Fruit fly (Drosophila melanogaster) whole organism, embryonic: ENCODE results near the gene CG14423.
A peak's percentile ranks its signal among the peaks of the same experiment; 100 is the strongest.

Source experiments
- B-H1 ChIP-seq: fragments of 200-800 bp; sonication (Bioruptor generic); IDR thresholded peaks from 3 replicates; pipeline ENCODE4 v1.3.6; 2022; ENCODE audit warnings: missing biosample characterization, missing genetic modification characterization
- B-H2 ChIP-seq: fragments of 200-800 bp; sonication (Bioruptor generic); optimal IDR thresholded peaks from 2 replicates; lab custom pipeline; 2018; ENCODE audit warnings: missing biosample characterization, mild to moderate bottlenecking, missing genetic modification characterization
- CG10565 ChIP-seq: fragments of 200-800 bp; sonication (Bioruptor generic); optimal IDR thresholded peaks from 3 replicates; lab custom pipeline; 2016; ENCODE audit warnings: missing biosample characterization, mild to moderate bottlenecking, missing genetic modification characterization
- CG12391 ChIP-seq: fragments of 200-800 bp; sonication (Bioruptor generic); optimal IDR thresholded peaks from 3 replicates; lab custom pipeline; 2018; ENCODE audit warnings: missing biosample characterization, mild to moderate bottlenecking, missing genetic modification characterization, moderate library complexity
- CG14050 ChIP-seq: fragments of 200-800 bp; sonication (Bioruptor generic); IDR thresholded peaks from 3 replicates; pipeline ENCODE4 v1.3.6; 2022; ENCODE audit warnings: missing biosample characterization, missing genetic modification characterization
- CG15479 ChIP-seq: fragments of 200-800 bp; sonication (Bioruptor generic); optimal IDR thresholded peaks from 3 replicates; lab custom pipeline; 2019; ENCODE audit warnings: missing biosample characterization, mild to moderate bottlenecking, missing genetic modification characterization, moderate library complexity
- CG1603 ChIP-seq: fragments of 200-800 bp; sonication (Bioruptor generic); optimal IDR thresholded peaks from 2 replicates; lab custom pipeline; 2019; ENCODE audit warnings: missing biosample characterization, mild to moderate bottlenecking, missing genetic modification characterization, moderate library complexity
- CG17568 ChIP-seq: fragments of 200-800 bp; sonication (Bioruptor generic); optimal IDR thresholded peaks from 2 replicates; lab custom pipeline; 2018; ENCODE audit warnings: missing biosample characterization, mild to moderate bottlenecking, missing genetic modification characterization, moderate library complexity
- CG18011 ChIP-seq: fragments of 200-800 bp; sonication (Bioruptor generic); optimal IDR thresholded peaks from 2 replicates; lab custom pipeline; 2017; ENCODE audit warnings: missing biosample characterization, missing genetic modification characterization, mild to moderate bottlenecking, moderate library complexity, missing genotype
- CG2202 ChIP-seq: fragments of 200-800 bp; sonication (Bioruptor generic); optimal IDR thresholded peaks from 2 replicates; lab custom pipeline; 2018; ENCODE audit warnings: missing biosample characterization, mild to moderate bottlenecking, missing genetic modification characterization
- CG2875 ChIP-seq: fragments of 200-800 bp; sonication (Bioruptor generic); optimal IDR thresholded peaks from 2 replicates; lab custom pipeline; 2017; ENCODE audit warnings: missing biosample characterization, mild to moderate bottlenecking, missing genetic modification characterization, missing genetic modification reagents
- CG34422 ChIP-seq: fragments of 200-800 bp; sonication (Bioruptor generic); IDR thresholded peaks from 3 replicates; pipeline ENCODE4 v1.3.6; 2022; ENCODE audit warnings: missing biosample characterization, missing genetic modification characterization
- CG4404 ChIP-seq: fragments of 200-800 bp; sonication (Bioruptor generic); IDR thresholded peaks from 2 replicates; pipeline ENCODE4 v1.3.6; 2022; ENCODE audit warnings: missing biosample characterization, missing genetic modification characterization
- CG6813 ChIP-seq: fragments of 200-800 bp; sonication (Bioruptor generic); optimal IDR thresholded peaks from 2 replicates; lab custom pipeline; 2017; ENCODE audit warnings: missing biosample characterization, missing genetic modification characterization, mild to moderate bottlenecking, moderate library complexity, missing genetic modification reagents
- CG6854 ChIP-seq: fragments of 200-800 bp; sonication (Bioruptor generic); optimal IDR thresholded peaks from 3 replicates; lab custom pipeline; 2017; ENCODE audit warnings: missing biosample characterization, mild to moderate bottlenecking, missing genetic modification characterization
- CG7786 ChIP-seq: fragments of 200-800 bp; sonication (Bioruptor generic); optimal IDR thresholded peaks from 2 replicates; lab custom pipeline; 2016; ENCODE audit warnings: missing biosample characterization, missing genetic modification characterization
- CG7928 ChIP-seq: fragments of 200-800 bp; sonication (Bioruptor generic); optimal IDR thresholded peaks from 2 replicates; lab custom pipeline; 2017; ENCODE audit warnings: missing biosample characterization, mild to moderate bottlenecking, missing genetic modification characterization
- CG8290 ChIP-seq, 3 experiments: fragments of 200-800 bp; sonication (Bioruptor generic); optimal IDR thresholded peaks; 2 replicates each; lab custom pipeline; 2016 to 2019; ENCODE audit warnings: missing biosample characterization in 3 of 3, missing genetic modification characterization in 3 of 3, mild to moderate bottlenecking in 2 of 3, moderate library complexity in 1 of 3
- CG8765 ChIP-seq: fragments of 200-800 bp; sonication (Bioruptor generic); IDR thresholded peaks from 2 replicates; pipeline ENCODE4 v1.3.6; 2022; ENCODE audit warnings: missing biosample characterization, missing genetic modification characterization
- CG9876 ChIP-seq: fragments of 200-800 bp; sonication (Bioruptor generic); optimal IDR thresholded peaks from 2 replicates; lab custom pipeline; 2016; ENCODE audit warnings: missing biosample characterization, missing genetic modification characterization
- CrebB ChIP-seq: fragments of 200-800 bp; sonication (Bioruptor generic); optimal IDR thresholded peaks from 3 replicates; lab custom pipeline; 2018; ENCODE audit warnings: missing biosample characterization, mild to moderate bottlenecking, missing genetic modification characterization
- Doc3 ChIP-seq: fragments of 200-800 bp; sonication (Bioruptor generic); IDR thresholded peaks from 3 replicates; pipeline ENCODE4 v1.3.6; 2022; ENCODE audit warnings: missing biosample characterization, missing genetic modification characterization; ENCODE audit not compliant: partially characterized antibody
- E2f2 ChIP-seq: fragments of 200-800 bp; sonication (Bioruptor generic); IDR thresholded peaks from 2 replicates; pipeline ENCODE4 v1.3.6; 2022; ENCODE audit warnings: missing biosample characterization, missing genetic modification characterization
- Gsc ChIP-seq: fragments of 200-800 bp; sonication (Bioruptor generic); IDR thresholded peaks from 2 replicates; pipeline ENCODE4 v1.3.6; 2022; ENCODE audit warnings: missing biosample characterization, missing genetic modification characterization
- HLH54F ChIP-seq: fragments of 200-800 bp; sonication (Bioruptor generic); optimal IDR thresholded peaks from 3 replicates; lab custom pipeline; 2016; ENCODE audit warnings: missing biosample characterization, missing genetic modification characterization
- NFAT ChIP-seq: fragments of 200-800 bp; sonication (Bioruptor generic); IDR thresholded peaks from 2 replicates; pipeline ENCODE4 v1.3.6; 2022; ENCODE audit warnings: missing biosample characterization, missing genetic modification characterization
- Optix ChIP-seq: fragments of 200-800 bp; sonication (Bioruptor generic); IDR thresholded peaks from 3 replicates; pipeline ENCODE4 v1.3.6; 2022; ENCODE audit warnings: missing biosample characterization, missing genetic modification characterization
- Ptx1 ChIP-seq: fragments of 200-800 bp; sonication (Bioruptor generic); IDR thresholded peaks from 2 replicates; pipeline ENCODE4 v1.3.6; 2022; ENCODE audit warnings: missing biosample characterization, missing genetic modification characterization
- Sox102F ChIP-seq: fragments of 200-800 bp; sonication (Bioruptor generic); optimal IDR thresholded peaks from 2 replicates; lab custom pipeline; 2018; ENCODE audit warnings: missing biosample characterization, mild to moderate bottlenecking, missing genetic modification characterization, moderate library complexity
- Taf1 ChIP-seq: fragments of 200-800 bp; sonication (Bioruptor generic); IDR thresholded peaks from 2 replicates; pipeline ENCODE4 v1.3.6; 2022; ENCODE audit warnings: missing biosample characterization, missing genetic modification characterization
- ara ChIP-seq: fragments of 200-800 bp; sonication (Bioruptor generic); IDR thresholded peaks from 2 replicates; pipeline ENCODE4 v1.3.6; 2022; ENCODE audit warnings: missing biosample characterization, missing genetic modification characterization
- br ChIP-seq: fragments of >200 bp; optimal IDR thresholded peaks from 2 replicates; lab custom pipeline; 2017
- bsh ChIP-seq, 2 experiments: fragments of 200-800 bp; sonication (Bioruptor generic); optimal IDR thresholded peaks; 2 replicates each; lab custom pipeline; 2017 to 2018; ENCODE audit warnings: mild to moderate bottlenecking in 2 of 2, missing biosample characterization in 2 of 2, missing genetic modification characterization in 2 of 2, moderate library complexity in 1 of 2
- chm ChIP-seq: fragments of 200-800 bp; sonication (Bioruptor generic); IDR thresholded peaks from 2 replicates; pipeline ENCODE4 v1.3.6; 2022; ENCODE audit warnings: missing biosample characterization, missing genetic modification characterization
- ci ChIP-seq: fragments of 200-800 bp; sonication (Bioruptor generic); IDR thresholded peaks from 3 replicates; pipeline ENCODE4 v1.3.6; 2022; ENCODE audit warnings: missing biosample characterization, missing genetic modification characterization
- crp ChIP-seq, 2 experiments: fragments of 200-800 bp; sonication (Bioruptor generic); optimal IDR thresholded peaks; 2 replicates in 1 of 2; 3 replicates in 1 of 2; lab custom pipeline; 2017; ENCODE audit warnings: missing biosample characterization in 2 of 2, missing genetic modification characterization in 2 of 2, mild to moderate bottlenecking in 1 of 2, moderate library complexity in 1 of 2
- en ChIP-seq: fragments of 200-800 bp; sonication (Bioruptor generic); optimal IDR thresholded peaks from 2 replicates; lab custom pipeline; 2016; ENCODE audit warnings: missing biosample characterization, missing genetic modification characterization
- eyg ChIP-seq: fragments of 200-800 bp; sonication (Bioruptor generic); optimal IDR thresholded peaks from 3 replicates; lab custom pipeline; 2016; ENCODE audit warnings: missing biosample characterization, missing genetic modification characterization
- fd102C ChIP-seq: fragments of 200-800 bp; sonication (Bioruptor generic); optimal IDR thresholded peaks from 2 replicates; lab custom pipeline; 2018; ENCODE audit warnings: missing biosample characterization, mild to moderate bottlenecking, missing genetic modification characterization, moderate library complexity
- fru ChIP-seq: fragments of >200 bp; optimal IDR thresholded peaks from 2 replicates; lab custom pipeline; 2017
- gfzf ChIP-seq: fragments of 200-800 bp; sonication (Bioruptor generic); optimal IDR thresholded peaks from 2 replicates; lab custom pipeline; 2016; ENCODE audit warnings: missing biosample characterization, mild to moderate bottlenecking, missing genetic modification characterization, moderate library complexity
- inv ChIP-seq: fragments of 200-800 bp; sonication (Bioruptor generic); IDR thresholded peaks from 2 replicates; pipeline ENCODE4 v1.3.6; 2022; ENCODE audit warnings: missing biosample characterization, missing genetic modification characterization; ENCODE audit not compliant: partially characterized antibody
- luna ChIP-seq: fragments of 200-800 bp; sonication (Bioruptor generic); optimal IDR thresholded peaks from 2 replicates; lab custom pipeline; 2016; ENCODE audit warnings: missing biosample characterization, missing genetic modification characterization
- pfk ChIP-seq: fragments of 200-800 bp; sonication (Bioruptor generic); optimal IDR thresholded peaks from 2 replicates; lab custom pipeline; 2018; ENCODE audit warnings: missing biosample characterization, mild to moderate bottlenecking, missing genetic modification characterization, moderate library complexity
- pho ChIP-seq: fragments of 200-800 bp; sonication (Bioruptor generic); optimal IDR thresholded peaks from 2 replicates; lab custom pipeline; 2016; ENCODE audit warnings: missing biosample characterization, missing genetic modification characterization
- pita ChIP-seq: fragments of 200-800 bp; sonication (Bioruptor generic); optimal IDR thresholded peaks from 2 replicates; lab custom pipeline; 2017; ENCODE audit warnings: missing biosample characterization, mild to moderate bottlenecking, missing genetic modification characterization
- pum ChIP-seq: fragments of 200-800 bp; sonication (Bioruptor generic); optimal IDR thresholded peaks from 2 replicates; lab custom pipeline; 2016; ENCODE audit warnings: missing biosample characterization, missing genetic modification characterization
- shn ChIP-seq: fragments of 200-800 bp; sonication (Bioruptor generic); optimal IDR thresholded peaks from 3 replicates; lab custom pipeline; 2016; ENCODE audit warnings: missing biosample characterization, missing genetic modification characterization
- slou ChIP-seq: fragments of 200-800 bp; sonication (Bioruptor generic); optimal IDR thresholded peaks from 3 replicates; lab custom pipeline; 2016; ENCODE audit warnings: missing biosample characterization, missing genetic modification characterization
- sqz ChIP-seq: fragments of 200-800 bp; sonication (Bioruptor generic); optimal IDR thresholded peaks from 3 replicates; lab custom pipeline; 2018; ENCODE audit warnings: missing biosample characterization, mild to moderate bottlenecking, missing genetic modification characterization
- tin ChIP-seq: fragments of 200-800 bp; sonication (Bioruptor generic); optimal IDR thresholded peaks from 3 replicates; lab custom pipeline; 2016; ENCODE audit warnings: missing biosample characterization, missing genetic modification characterization
- zfh1 ChIP-seq: fragments of 200-800 bp; sonication (Bioruptor generic); IDR thresholded peaks from 3 replicates; pipeline ENCODE4 v1.3.6; 2022; ENCODE audit warnings: missing biosample characterization, missing genetic modification characterization

CG14423 gene

dm6 chrX:2956641-2957040 lies 11.4 kb downstream of the CG14423 start:
- TF ChIP-seq Gsc (no peak), HLH54F (GFP tag; lab: Kevin White, UChicago) (no peak), Sox102F (GFP tag; lab: Kevin White, UChicago) (peak; percentile 15), fd102C (GFP tag; lab: Kevin White, UChicago) (no peak), CG8765 (GFP tag; lab: Robert Waterston, UW) (no peak), CG1603 (tag; lab: Kevin White, UChicago) (peak; percentile 41), en (no peak), CG6813 (no peak), CG12391 (no peak), tin (GFP tag; lab: Kevin White, UChicago) (no peak), CrebB (tag; lab: Kevin White, UChicago) (no peak), luna (no peak), zfh1 (GFP tag; lab: Robert Waterston, UW) (peak; percentile 27; the same call in 1 of the 3 replicates), Taf1 (GFP tag; lab: Robert Waterston, UW) (no peak), Optix (0 out of 3 replicates have a peak, but pooled peaks have one; percentile 19), br (lab: Kevin White, UChicago) (no peak), CG9876 (GFP tag; lab: Kevin White, UChicago) (no peak), NFAT (GFP tag; lab: Robert Waterston, UW) (no peak), pita (GFP tag; lab: Kevin White, UChicago) (no peak), fru (lab: Kevin White, UChicago) (no peak), CG2202 (tag; lab: Kevin White, UChicago) (no peak), CG18011 (no peak), pfk (GFP tag; lab: Kevin White, UChicago) (no peak), CG17568 (GFP tag; lab: Kevin White, UChicago) (no peak), CG6854 (no peak), gfzf (no peak), CG8290 (GFP tag; optimal IDR thresholded peaks at IDR 0.05; lab: Kevin White, UChicago) (no peak), CG8290 (tag; optimal IDR thresholded peaks at IDR 0.05; lab: Kevin White, UChicago) (peak in 1 of 2 experiments; percentile 4), slou (GFP tag; lab: Kevin White, UChicago) (no peak), Doc3 (GFP tag; lab: Robert Waterston, UW) (no peak), chm (GFP tag; lab: Robert Waterston, UW) (no peak), inv (no peak), shn (GFP tag; lab: Kevin White, UChicago) (no peak), CG14050 (GFP tag; lab: Robert Waterston, UW) (no peak), CG34422 (GFP tag; lab: Robert Waterston, UW) (no peak), CG10565 (GFP tag; lab: Kevin White, UChicago) (no peak), sqz (no peak), CG7786 (GFP tag; lab: Kevin White, UChicago) (no peak), eyg (no peak), CG7928 (no peak), ci (0 out of 3 replicates have a peak, but pooled peaks have one; percentile 18), ara (GFP tag; lab: Robert Waterston, UW) (0 out of 2 replicates have a peak, but pooled peaks have one; percentile 29), pho (GFP tag; lab: Kevin White, UChicago) (no peak), crp (GFP tag; optimal IDR thresholded peaks at IDR 0.05; lab: Kevin White, UChicago) (no peak), B-H2 (GFP tag; lab: Kevin White, UChicago) (no peak), Ptx1 (no peak), CG15479 (GFP tag; lab: Kevin White, UChicago) (no peak), bsh (GFP tag; optimal IDR thresholded peaks at IDR 0.05; lab: Kevin White, UChicago) (peak in 1 of 2 experiments; percentile 23), pum (GFP tag; lab: Kevin White, UChicago) (peak; percentile 1), B-H1 (GFP tag; lab: Robert Waterston, UW) (no peak), CG2875 (no peak), E2f2 (GFP tag; lab: Robert Waterston, UW) (no peak), CG4404 (GFP tag; lab: Robert Waterston, UW) (0 out of 2 replicates have a peak, but pooled peaks have one; percentile 25)
